Worm (Caenorhabditis elegans) whole organism, L4/young adult: ENCODE data around the gene nep-13.

ENCODE experiments used
- W03F9.2 ChIP-seq: fragments of 150-350 bp; optimal IDR thresholded peaks from 2 replicates; lab custom pipeline; 2014; ENCODE audit warnings: missing biosample characterization, missing genetic modification characterization
- dao-5 ChIP-seq: sonication (generic microtip); optimal IDR thresholded peaks from 2 replicates; lab custom pipeline; 2016; ENCODE audit warnings: missing genotype, missing genetic modification characterization, moderate library complexity, missing compliant biosample characterization
- him-1 ChIP-seq: sonication (generic microtip); optimal IDR thresholded peaks from 2 replicates; lab custom pipeline; 2016; ENCODE audit warnings: missing genotype, missing genetic modification reagents, missing genetic modification characterization, missing compliant biosample characterization

DNA sequence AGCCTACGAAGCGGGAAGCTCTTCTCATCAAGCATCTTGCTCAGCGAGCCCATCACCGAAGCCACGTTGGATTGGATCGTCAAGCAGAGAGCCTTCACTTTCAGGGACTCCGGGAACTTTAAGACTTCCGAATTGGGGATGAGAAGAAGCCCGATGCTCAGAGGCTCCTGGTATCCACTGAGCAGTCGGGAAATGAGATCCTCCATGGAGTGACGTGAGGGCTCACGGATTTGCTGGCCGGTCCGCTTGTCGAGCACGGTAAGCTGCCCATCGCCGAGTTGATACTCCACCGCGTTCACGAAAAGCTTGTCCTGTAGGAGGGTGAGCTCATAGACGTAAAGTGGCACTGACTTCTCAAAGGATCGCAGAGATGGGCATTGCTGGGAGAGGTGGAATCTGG, 34.9 kb upstream of the nep-13 start:
- no peak for TF ChIP-seq him-1 (tag; lab: Kevin White, UChicago)
- TF ChIP-seq dao-5, result no peak
- TF ChIP-seq W03F9.2 (tag; lab: Kevin White, UChicago), result no peak
